Worm (Caenorhabditis elegans): ENCODE results near the gene F07A11.1.

ce11 chrII:11604613-11605012, 12.7 kb upstream of the F07A11.1 start:
- TF ChIP-seq unc-39 (tag; optimal IDR thresholded peaks at IDR 0.05) (no peak), fkh-10 (GFP tag; optimal IDR thresholded peaks at IDR 0.05) (no peak)

All from whole organism, L3 larva.